Worm (Caenorhabditis elegans): Measurements from ENCODE around the gene C49H3.4.

Gene C49H3.4

DNA sequence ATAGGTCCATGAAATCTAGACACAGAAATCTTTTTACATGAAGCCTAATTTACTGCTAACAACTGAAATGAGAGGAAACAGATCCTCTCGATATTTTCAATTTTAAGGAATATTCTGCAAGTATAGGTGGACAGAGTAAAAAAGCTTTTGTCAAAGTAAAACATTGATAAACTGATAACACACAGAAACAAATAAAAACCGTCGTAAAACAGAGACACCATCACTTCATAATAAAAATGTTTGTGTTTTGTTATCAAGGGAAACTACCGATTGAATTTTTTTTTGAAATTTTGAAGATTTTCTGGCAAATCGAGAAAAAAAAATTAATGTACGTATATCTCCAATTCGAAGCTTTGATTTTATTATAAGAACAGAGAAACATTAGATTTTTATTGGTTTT, 33.9 kb upstream of the C49H3.4 start:
- TF ChIP-seq pros-1 (tag; optimal IDR thresholded peaks at IDR 0.05) (no peak), dmd-4 (tag; optimal IDR thresholded peaks at IDR 0.05; ENCODE audit: borderline replicate concordance) (no peak), zip-5 (tag; optimal IDR thresholded peaks at IDR 0.05) (no peak), hlh-8 (tag; optimal IDR thresholded peaks at IDR 0.05) (no peak), C38D4.7 (GFP tag; optimal IDR thresholded peaks at IDR 0.05) (no peak), hlh-15 (tag; optimal IDR thresholded peaks at IDR 0.05) (no peak), ceh-24 (tag; optimal IDR thresholded peaks at IDR 0.05) (no peak), lim-6 (tag; optimal IDR thresholded peaks at IDR 0.05) (no peak), syd-9 (tag; optimal IDR thresholded peaks at IDR 0.05) (no peak), sdc-2 (tag; optimal IDR thresholded peaks at IDR 0.05) (no peak), ceh-31 (tag; optimal IDR thresholded peaks at IDR 0.05) (no peak), elt-4 (tag; optimal IDR thresholded peaks at IDR 0.05) (no peak), C08G9.2 (tag; optimal IDR thresholded peaks at IDR 0.05) (no peak)

ce11 chrIV:7881726-7882125, 33.4 kb upstream of the C49H3.4 start, which contains the start of gene atic-1:
Gene atic-1 (plus strand): TSS chrIV:7882026.
- no peak for TF ChIP-seq ceh-48 (tag; optimal IDR thresholded peaks at IDR 0.05)
- no peak for TF ChIP-seq Y22D7AL.16 (tag; optimal IDR thresholded peaks at IDR 0.05)

- TF ChIP-seq sox-2 (GFP tag; IDR thresholded peaks at IDR 0.05) (no peak), ceh-19 (GFP tag; optimal IDR thresholded peaks at IDR 0.05) (no peak), fkh-10 (GFP tag; optimal IDR thresholded peaks at IDR 0.05) (no peak), gmeb-2 (tag; optimal IDR thresholded peaks at IDR 0.05) (no peak), K09A11.1 (tag; optimal IDR thresholded peaks at IDR 0.05; ENCODE audit: insufficient read depth) (no peak), pat-9 (tag; optimal IDR thresholded peaks at IDR 0.05) (no peak), ceh-30 (tag; optimal IDR thresholded peaks at IDR 0.05) (no peak), pax-1 (tag; optimal IDR thresholded peaks at IDR 0.05) (no peak), dve-1 (tag; optimal IDR thresholded peaks at IDR 0.05) (no peak), ceh-31 (tag; optimal IDR thresholded peaks at IDR 0.05) (no peak), hlh-13 (GFP tag; optimal IDR thresholded peaks at IDR 0.05) (no peak)
Observed at ce11 chrIV:7897443-7897842, 17.6 kb upstream of the C49H3.4 start, which contains the start of gene ilys-4. Gene ilys-4 (minus strand): TSS chrIV:7897543.

ce11 chrIV:7897953-7898352, 17.1 kb upstream of the C49H3.4 start:
- TF ChIP-seq nhr-232 (tag; optimal IDR thresholded peaks at IDR 0.05) (no peak), ztf-16 (tag; optimal IDR thresholded peaks at IDR 0.05) (no peak), Y22D7AL.16 (tag; optimal IDR thresholded peaks at IDR 0.05) (no peak), ceh-30 (tag; optimal IDR thresholded peaks at IDR 0.05) (no peak), che-1 (tag; optimal IDR thresholded peaks at IDR 0.05) (no peak), ceh-22 (tag; optimal IDR thresholded peaks at IDR 0.05) (no peak), eyg-1 (tag; optimal IDR thresholded peaks at IDR 0.05) (no peak), lin-11 (tag; optimal IDR thresholded peaks at IDR 0.05) (no peak), zip-5 (tag; optimal IDR thresholded peaks at IDR 0.05) (no peak), ceh-24 (tag; optimal IDR thresholded peaks at IDR 0.05) (no peak), T23F11.4 (GFP tag; optimal IDR thresholded peaks at IDR 0.05) (no peak), dve-1 (tag; optimal IDR thresholded peaks at IDR 0.05) (no peak), tbx-2 (tag; optimal IDR thresholded peaks at IDR 0.05) (no peak), hlh-6 (tag; optimal IDR thresholded peaks at IDR 0.05) (no peak), elt-4 (tag; optimal IDR thresholded peaks at IDR 0.05) (no peak), ttx-3 (tag; optimal IDR thresholded peaks at IDR 0.05) (no peak), gmeb-2 (tag; optimal IDR thresholded peaks at IDR 0.05) (no peak), elt-2 (tag; optimal IDR thresholded peaks at IDR 0.05) (no peak)

DNA sequence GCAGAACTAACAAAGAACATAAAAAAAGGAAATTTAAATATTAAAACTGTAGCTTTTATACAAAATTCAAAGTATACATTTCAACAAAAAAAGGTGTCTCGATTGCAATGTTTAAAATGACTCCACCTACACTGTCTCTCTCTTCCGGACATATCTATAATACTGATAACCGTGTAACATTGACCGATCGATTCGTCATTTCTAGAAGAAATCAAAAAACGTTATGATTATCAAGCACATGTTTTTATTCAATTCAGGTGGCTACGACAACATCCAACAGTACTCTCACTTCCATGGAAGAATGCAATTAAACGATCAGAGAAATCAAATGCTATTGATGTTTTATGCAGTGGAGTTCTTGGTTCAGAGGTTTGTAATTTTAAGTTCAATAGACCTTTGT, 16.6 kb upstream of the C49H3.4 start:
- TF ChIP-seq hlh-6 (tag; optimal IDR thresholded peaks at IDR 0.05) (no peak), ceh-14 (tag; optimal IDR thresholded peaks at IDR 0.05) (no peak), pat-9 (tag; optimal IDR thresholded peaks at IDR 0.05) (no peak), tbx-7 (tag; optimal IDR thresholded peaks at IDR 0.05) (no peak)
